Worm (Caenorhabditis elegans) whole organism, midembryonic: ENCODE data around the gene Y4C6A.3.
"Not testable (repeated sequence)": the region's sequence is repeated elsewhere in the genome, so short reads cannot be mapped to it uniquely, and the experiment has no call there.

ENCODE experiments used
- T22C8.4 ChIP-seq: fragments of 200-800 bp; sonication (Bioruptor generic); IDR thresholded peaks from 2 replicates; pipeline ENCODE4 v1.3.6; 2022; ENCODE audit warnings: missing genetic modification characterization, missing compliant biosample characterization
- cog-1 ChIP-seq: sonication (generic microtip); optimal IDR thresholded peaks from 2 replicates; lab custom pipeline; 2016; ENCODE audit warnings: missing genetic modification characterization, missing compliant biosample characterization
- flt-1 ChIP-seq: fragments of 200-800 bp; sonication (Bioruptor generic); IDR thresholded peaks from 2 replicates; pipeline ENCODE4 v1.3.6; 2022; ENCODE audit warnings: missing genetic modification characterization, missing compliant biosample characterization
- klf-2 ChIP-seq: fragments of 200-800 bp; sonication (Bioruptor generic); conservative IDR thresholded peaks from 2 replicates; pipeline ENCODE4 v1.3.6; 2022; ENCODE audit warnings: missing genetic modification reagents, missing genetic modification characterization, missing compliant biosample characterization
- med-1 ChIP-seq: sonication (generic microtip); optimal IDR thresholded peaks from 2 replicates; lab custom pipeline; 2017; ENCODE audit warnings: missing genetic modification characterization, mild to moderate bottlenecking, missing compliant biosample characterization, antibody characterized with exemption, missing genetic modification reagents; ENCODE audit not compliant: insufficient read depth
- ref-1 ChIP-seq: fragments of 200-800 bp; sonication (Bioruptor generic); conservative IDR thresholded peaks from 2 replicates; pipeline ENCODE4 v1.3.6; 2022; ENCODE audit warnings: missing genetic modification reagents, missing genetic modification characterization, missing compliant biosample characterization
- tab-1 ChIP-seq: fragments of 200-800 bp; sonication (Bioruptor generic); IDR thresholded peaks from 2 replicates; pipeline ENCODE4 v1.3.6; 2022; ENCODE audit warnings: missing genetic modification characterization, missing compliant biosample characterization
- ztf-23 ChIP-seq: fragments of 200-800 bp; sonication (Bioruptor generic); IDR thresholded peaks from 2 replicates; pipeline ENCODE4 v1.3.6; 2022; ENCODE audit warnings: missing genetic modification reagents, missing genetic modification characterization, missing compliant biosample characterization
- ztf-29 ChIP-seq: fragments of 200-800 bp; sonication (Bioruptor generic); IDR thresholded peaks from 2 replicates; pipeline ENCODE4 v1.3.6; 2022; ENCODE audit warnings: missing genetic modification reagents, missing genetic modification characterization, missing compliant biosample characterization

The Y4C6A.3 gene

DNA sequence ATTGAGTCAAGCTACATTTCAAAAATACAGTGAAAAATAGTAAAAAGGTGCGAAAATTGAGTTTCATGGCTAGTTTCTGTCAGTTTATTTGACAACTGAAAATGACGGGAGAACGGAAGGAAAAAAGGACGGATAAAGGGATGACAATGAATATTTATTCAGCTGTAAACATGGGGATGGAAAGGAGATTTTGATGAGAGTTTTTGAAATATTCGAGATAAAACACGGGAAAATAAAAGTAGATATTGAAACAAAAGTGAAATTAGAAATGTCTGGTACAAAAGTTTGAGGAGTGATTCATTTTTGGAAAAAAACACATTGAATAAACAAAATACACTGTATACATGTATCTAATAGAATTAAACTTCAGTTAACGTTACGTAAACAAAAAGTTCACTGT lies 26.3 kb upstream of the Y4C6A.3 start, which contains the start of gene T11F8.12:
T11F8.12 (minus strand) TSS at position 101 of the 400 bp plus-strand sequence.
- TF ChIP-seq med-1 (GFP tag; lab: Kevin White, UChicago) = no peak
- no peak for TF ChIP-seq ref-1 (GFP tag; lab: Robert Waterston, UW)
- no peak for TF ChIP-seq ztf-29 (GFP tag; lab: Robert Waterston, UW)
- TF ChIP-seq flt-1 = no peak
- TF ChIP-seq ztf-23 = no peak
- TF ChIP-seq T22C8.4 (GFP tag; lab: Robert Waterston, UW) = no peak
- TF ChIP-seq cog-1 = no peak
- TF ChIP-seq tab-1 (GFP tag; lab: Robert Waterston, UW) = no peak
- no peak for TF ChIP-seq klf-2 (GFP tag; lab: Robert Waterston, UW)

DNA sequence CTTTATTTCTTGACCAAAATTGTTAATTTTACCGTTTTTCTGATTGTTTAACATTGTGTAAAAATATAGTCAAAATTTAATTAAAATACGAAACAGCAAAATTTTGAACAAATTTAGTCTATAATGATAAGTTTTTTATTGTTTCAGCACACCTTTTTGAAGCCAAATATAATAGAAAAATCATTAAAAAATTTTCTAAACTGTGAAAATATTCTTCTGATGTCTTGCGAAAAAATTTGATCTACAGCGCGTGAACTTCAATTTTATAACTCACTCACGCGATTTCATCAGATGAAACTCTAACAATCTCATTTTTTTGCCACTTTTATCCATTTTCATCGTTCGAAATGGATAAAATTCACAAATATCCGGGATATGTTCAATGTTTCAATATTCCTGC lies 23.4 kb upstream of the Y4C6A.3 start, which contains the start of gene T11F8.1:
T11F8.1 (plus strand) TSS at position 301 of the 400 bp plus-strand sequence.
- TF ChIP-seq T22C8.4 (GFP tag; lab: Robert Waterston, UW) (no peak), ztf-29 (GFP tag; lab: Robert Waterston, UW) (no peak), ztf-23 (no peak), klf-2 (GFP tag; lab: Robert Waterston, UW) (no peak), ref-1 (GFP tag; lab: Robert Waterston, UW) (no peak), cog-1 (no peak), med-1 (GFP tag; lab: Kevin White, UChicago) (no peak), flt-1 (no peak), tab-1 (GFP tag; lab: Robert Waterston, UW) (no peak)

DNA sequence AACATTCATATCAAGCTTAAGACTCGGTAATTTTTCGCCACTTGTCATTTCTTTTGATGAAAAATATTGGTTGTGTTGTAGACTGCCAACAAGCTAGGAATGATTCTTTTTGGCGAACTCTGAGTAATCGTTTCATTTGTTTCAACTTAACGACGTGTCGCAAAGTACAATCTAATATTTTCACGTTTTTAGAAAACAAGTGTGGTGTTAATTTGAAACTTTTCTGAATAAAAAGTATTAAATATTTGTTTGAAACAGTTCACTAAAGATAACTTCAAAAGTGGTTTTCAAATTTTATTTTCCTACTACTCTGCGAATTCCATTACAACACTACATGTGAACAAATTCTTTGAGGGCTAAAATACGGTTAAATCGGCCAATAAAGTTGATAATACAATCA lies 20.6 kb upstream of the Y4C6A.3 start, which contains the start of gene T11F8.4:
T11F8.4 (minus strand) TSS at position 101 of the 400 bp plus-strand sequence.
- no peak for TF ChIP-seq flt-1
- no peak for TF ChIP-seq tab-1 (GFP tag; lab: Robert Waterston, UW)
- no peak for TF ChIP-seq ref-1 (GFP tag; lab: Robert Waterston, UW)
- TF ChIP-seq ztf-23 = no peak
- TF ChIP-seq klf-2 (GFP tag; lab: Robert Waterston, UW) = no peak
- no peak for TF ChIP-seq T22C8.4 (GFP tag; lab: Robert Waterston, UW)
- TF ChIP-seq cog-1 = no peak
- no peak for TF ChIP-seq med-1 (GFP tag; lab: Kevin White, UChicago)
- TF ChIP-seq ztf-29 (GFP tag; lab: Robert Waterston, UW) = no peak

DNA sequence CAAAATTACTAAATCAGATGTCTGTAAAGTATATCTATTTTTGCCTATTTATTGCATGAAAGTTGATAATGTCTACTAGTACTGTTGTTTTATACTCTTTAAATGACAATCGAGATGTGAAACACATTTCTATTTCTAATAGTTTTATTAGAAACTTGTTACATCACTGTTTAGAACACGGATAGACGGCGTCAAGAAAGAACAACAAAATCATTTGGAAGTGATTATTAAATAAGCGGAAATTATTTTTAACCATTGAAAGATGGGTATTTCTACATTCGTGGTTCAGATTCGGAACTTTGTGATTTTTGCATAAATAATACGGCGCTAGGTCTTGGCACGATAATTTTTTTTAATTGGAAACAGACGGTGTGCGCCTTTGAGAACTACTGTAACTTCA lies 17.2 kb upstream of the Y4C6A.3 start:
- TF ChIP-seq tab-1 (GFP tag; lab: Robert Waterston, UW) = no peak
- no peak for TF ChIP-seq T22C8.4 (GFP tag; lab: Robert Waterston, UW)
- no peak for TF ChIP-seq klf-2 (GFP tag; lab: Robert Waterston, UW)
- no peak for TF ChIP-seq ztf-23
- no peak for TF ChIP-seq ztf-29 (GFP tag; lab: Robert Waterston, UW)
- TF ChIP-seq cog-1 = no peak
- TF ChIP-seq ref-1 (GFP tag; lab: Robert Waterston, UW) = no peak
- no peak for TF ChIP-seq flt-1
- no peak for TF ChIP-seq med-1 (GFP tag; lab: Kevin White, UChicago)

DNA sequence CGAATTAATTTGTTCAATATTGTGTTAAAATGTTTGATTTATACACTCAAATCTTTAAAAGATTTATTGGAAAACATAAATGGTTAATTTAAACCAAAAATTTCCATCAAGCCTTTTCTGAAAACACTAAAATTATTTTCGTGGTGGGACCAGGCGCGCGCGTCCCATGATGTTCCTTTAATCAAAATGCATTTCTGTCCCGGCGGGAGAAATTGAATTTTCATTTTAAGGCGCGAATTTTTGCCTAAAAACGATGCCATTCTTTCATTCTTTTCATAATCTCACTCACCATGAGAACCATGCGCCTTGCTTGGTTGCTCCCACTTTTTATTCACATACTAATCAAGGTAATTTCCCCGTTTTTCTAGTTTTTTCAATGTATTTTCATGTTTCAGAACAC lies 13.8 kb upstream of the Y4C6A.3 start, which contains the start of gene rme-2:
rme-2 (plus strand) TSS at position 288 of the 400 bp plus-strand sequence.
- TF ChIP-seq med-1 (GFP tag; lab: Kevin White, UChicago) = no peak

DNA sequence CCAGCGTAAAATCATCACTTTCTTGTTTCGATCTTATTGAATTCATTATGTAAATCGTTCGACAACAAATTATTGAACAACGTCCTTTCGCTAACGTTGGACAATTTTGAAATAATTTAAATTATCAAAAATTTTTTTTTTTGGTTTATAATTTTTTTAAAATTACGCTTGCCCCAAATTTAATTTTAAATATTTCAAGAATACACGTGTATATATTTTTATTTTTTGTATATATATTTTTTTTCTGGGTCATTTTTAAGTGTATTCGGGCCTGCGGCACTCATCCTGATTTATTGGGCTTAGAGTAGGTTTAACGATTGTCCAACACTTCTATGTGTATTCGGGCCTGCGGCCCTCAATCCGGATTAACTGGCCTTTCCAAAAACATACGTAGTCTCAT lies 8.5 kb upstream of the Y4C6A.3 start, which contains the start of gene Y52D5A.2:
Y52D5A.2 (minus strand) TSS at position 101 of the 400 bp plus-strand sequence.
- TF ChIP-seq ztf-23; cog-1; ztf-29 (GFP tag; lab: Robert Waterston, UW): not testable (repeated sequence)

DNA sequence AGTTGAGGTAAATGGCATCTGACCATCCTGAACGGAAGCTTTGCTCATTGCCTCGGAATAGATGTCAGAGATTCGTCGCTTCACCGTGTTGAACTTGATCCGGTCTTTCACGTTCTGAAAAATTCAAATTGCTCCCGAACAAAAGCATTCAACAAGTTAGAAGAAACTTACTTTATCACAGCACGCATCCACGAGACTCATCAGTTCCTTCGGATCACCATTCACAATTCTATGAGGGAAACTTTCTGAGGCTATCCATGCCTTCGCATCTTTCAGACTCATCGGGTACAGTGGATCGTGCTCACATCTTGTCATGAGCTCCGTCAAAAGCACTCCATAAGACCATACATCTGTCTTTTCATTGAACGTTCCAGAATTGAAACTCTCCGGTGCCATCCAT lies 6.9 kb upstream of the Y4C6A.3 start:
- no peak for TF ChIP-seq ztf-29 (GFP tag; lab: Robert Waterston, UW)
- TF ChIP-seq T22C8.4 (GFP tag; lab: Robert Waterston, UW) = no peak

DNA sequence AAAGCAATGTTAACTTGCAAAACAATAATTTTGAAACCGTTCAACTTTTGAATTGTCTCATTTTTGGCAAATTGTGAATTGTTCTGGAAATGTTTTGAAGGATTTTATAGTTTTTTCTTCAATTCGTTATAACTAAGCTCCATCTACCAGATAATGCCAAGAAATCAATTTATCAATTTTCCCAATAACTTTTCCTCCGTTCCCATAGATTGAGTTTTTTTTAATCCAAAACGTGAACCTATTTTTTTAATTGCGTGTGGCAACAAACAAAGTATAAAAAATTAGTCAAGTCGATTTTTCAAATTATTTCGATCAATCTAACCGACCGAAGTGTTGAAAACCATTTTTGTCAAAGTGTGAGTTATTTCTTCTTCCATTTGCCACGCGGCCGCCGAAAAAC lies 3.2 kb downstream of the Y4C6A.3 start, which contains the start of gene Y4C6A.4:
Y4C6A.4 (plus strand) TSS at position 301 of the 400 bp plus-strand sequence.
- TF ChIP-seq tab-1 (GFP tag; lab: Robert Waterston, UW) (no peak), ref-1 (GFP tag; lab: Robert Waterston, UW) (no peak), klf-2 (GFP tag; lab: Robert Waterston, UW) (no peak), flt-1 (no peak), ztf-23 (no peak), T22C8.4 (GFP tag; lab: Robert Waterston, UW) (no peak), cog-1 (no peak), ztf-29 (GFP tag; lab: Robert Waterston, UW) (no peak), med-1 (GFP tag; lab: Kevin White, UChicago) (no peak)

DNA sequence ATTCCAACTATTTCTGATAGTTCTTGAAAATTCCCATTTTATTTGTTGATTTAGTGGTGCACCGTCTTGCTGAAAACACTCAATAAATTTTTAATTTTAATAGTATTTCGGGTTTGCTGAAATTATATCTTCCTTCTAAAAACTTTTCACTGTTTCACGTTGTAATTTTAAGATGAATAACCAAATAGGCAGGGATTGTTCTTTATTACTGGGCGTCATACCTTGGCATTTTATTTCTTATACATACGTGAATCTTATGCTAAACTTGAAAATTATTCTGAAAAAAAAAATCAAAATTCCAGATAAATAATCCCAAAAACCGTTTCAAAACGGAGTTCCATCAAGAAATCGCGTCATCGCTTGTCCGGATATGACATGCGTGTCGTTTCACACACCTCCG lies 17.2 kb downstream of the Y4C6A.3 start, which contains the start of gene mgl-3:
mgl-3 (plus strand) TSS at position 301 of the 400 bp plus-strand sequence.
- no peak for TF ChIP-seq T22C8.4 (GFP tag; lab: Robert Waterston, UW)
- TF ChIP-seq klf-2 (GFP tag; lab: Robert Waterston, UW) = no peak
- TF ChIP-seq ztf-29 (GFP tag; lab: Robert Waterston, UW) = no peak
- no peak for TF ChIP-seq cog-1
- TF ChIP-seq tab-1 (GFP tag; lab: Robert Waterston, UW) = no peak
- TF ChIP-seq med-1 (GFP tag; lab: Kevin White, UChicago) = no peak
- TF ChIP-seq flt-1 = no peak
- no peak for TF ChIP-seq ztf-23
- TF ChIP-seq ref-1 (GFP tag; lab: Robert Waterston, UW) = no peak

DNA sequence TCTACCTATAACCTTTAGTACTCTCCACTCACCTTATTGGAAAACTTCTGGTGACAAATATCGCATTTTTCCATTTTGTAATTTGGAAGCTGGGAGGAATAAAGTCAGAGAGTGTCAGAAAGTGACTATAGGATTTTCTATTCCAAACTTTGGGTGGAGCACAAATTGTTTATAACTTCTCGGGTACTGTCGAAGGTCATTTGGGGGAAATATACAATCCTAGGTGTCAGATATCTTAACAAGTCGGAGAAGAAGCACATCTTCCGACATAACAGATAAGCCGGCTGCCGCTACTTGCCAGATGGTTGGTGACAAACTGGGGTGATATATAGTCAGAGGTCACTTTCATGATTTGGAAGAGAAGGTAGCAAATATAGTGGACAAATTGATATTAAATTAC lies 36.8 kb downstream of the Y4C6A.3 start, which contains the start of gene ehn-3:
ehn-3 (minus strand) TSS at position 101 of the 400 bp plus-strand sequence.
- no peak for TF ChIP-seq flt-1
- no peak for TF ChIP-seq med-1 (GFP tag; lab: Kevin White, UChicago)
- TF ChIP-seq tab-1 (GFP tag; lab: Robert Waterston, UW) = no peak
- no peak for TF ChIP-seq cog-1
